Fruit fly (Drosophila melanogaster): ENCODE results near the gene CG15888.

dm6 chr3R:13271758-13272157, 14.6 kb downstream of the CG15888 start, which contains the start of gene TBC1D5:
- no peak for TF ChIP-seq psq (optimal IDR thresholded peaks at IDR 0.05)
- no peak for TF ChIP-seq Sin3A (optimal IDR thresholded peaks at IDR 0.05)
- no peak for TF ChIP-seq Myc (optimal IDR thresholded peaks at IDR 0.05)
- no peak for TF ChIP-seq insv (optimal IDR thresholded peaks at IDR 0.05)
